Fruit fly (Drosophila melanogaster) whole organism: ENCODE data around the gene Col4a1.

Source experiments
- EcR ChIP-seq, 2 experiments: fragments of >200 bp; optimal IDR thresholded peaks; 2 replicates each; lab custom pipeline; 2017; ENCODE audit warnings: missing biosample characterization in 2 of 2, missing genetic modification characterization in 2 of 2, missing genetic modification reagents in 2 of 2
- pan ChIP-seq: fragments of >200 bp; optimal IDR thresholded peaks from 2 replicates; lab custom pipeline; 2017
- psq ChIP-seq: fragments of >200 bp; optimal IDR thresholded peaks from 2 replicates; lab custom pipeline; 2017
- usp ChIP-seq: fragments of >200 bp; optimal IDR thresholded peaks from 2 replicates; lab custom pipeline; 2017; ENCODE audit warnings: missing biosample characterization, missing genetic modification characterization, mixed read lengths

dm6 chr2L:4998571-4999191 lies 30.7 kb upstream of the Col4a1 start:
- TF ChIP-seq EcR (GFP tag; optimal IDR thresholded peaks at IDR 0.05; lab: Kevin White, UChicago) = no peak
- no peak for TF ChIP-seq usp (GFP tag; lab: Kevin White, UChicago)
- no peak for TF ChIP-seq psq (lab: Kevin White, UChicago)
- no peak for TF ChIP-seq pan (lab: Kevin White, UChicago)
